Worm (Caenorhabditis elegans) whole organism, early embryonic: ENCODE results near the gene C15F1.2.

ENCODE experiments used
- B0310.2 ChIP-seq: sonication (generic microtip); optimal IDR thresholded peaks from 2 replicates; lab custom pipeline; 2016; ENCODE audit warnings: mild to moderate bottlenecking, missing genetic modification characterization, missing compliant biosample characterization
- F13C5.2 ChIP-seq: sonication (generic microtip); optimal IDR thresholded peaks from 2 replicates; lab custom pipeline; 2017; ENCODE audit warnings: mild to moderate bottlenecking, missing genetic modification characterization, inconsistent platforms, missing compliant biosample characterization
- ama-1 ChIP-seq: fragments of 150-350 bp; optimal IDR thresholded peaks from 2 replicates; lab custom pipeline; 2014
- ceh-36 ChIP-seq: sonication (generic microtip); optimal IDR thresholded peaks from 2 replicates; lab custom pipeline; 2016; ENCODE audit warnings: missing genetic modification characterization, inconsistent platforms, missing compliant biosample characterization
- ets-7 ChIP-seq: sonication (generic microtip); optimal IDR thresholded peaks from 2 replicates; lab custom pipeline; 2016; ENCODE audit warnings: missing genotype, missing genetic modification characterization, missing compliant biosample characterization
- flt-1 ChIP-seq: fragments of 200-800 bp; sonication (Bioruptor generic); IDR thresholded peaks from 2 replicates; pipeline ENCODE4 v1.3.6; 2022; ENCODE audit warnings: missing genetic modification characterization, missing compliant biosample characterization
- hmbx-1 ChIP-seq: sonication (generic microtip); optimal IDR thresholded peaks from 2 replicates; lab custom pipeline; 2016; ENCODE audit warnings: mild to moderate bottlenecking, missing genetic modification characterization, missing compliant biosample characterization
- hmg-4 ChIP-seq: fragments of 200-800 bp; sonication (Bioruptor generic); optimal IDR thresholded peaks from 2 replicates; lab custom pipeline; 2018; ENCODE audit warnings: mild to moderate bottlenecking, missing genetic modification characterization, missing compliant biosample characterization
- hnd-1 ChIP-seq: sonication (generic microtip); optimal IDR thresholded peaks from 2 replicates; lab custom pipeline; 2016; ENCODE audit warnings: missing genetic modification characterization, missing compliant biosample characterization
- pes-1 ChIP-seq: fragments of 200-800 bp; sonication (Bioruptor generic); IDR thresholded peaks from 2 replicates; pipeline ENCODE4 v1.3.6; 2022; ENCODE audit warnings: missing genetic modification reagents, missing genetic modification characterization, missing compliant biosample characterization
- tbx-11 ChIP-seq: fragments of 200-800 bp; sonication (Bioruptor generic); IDR thresholded peaks from 2 replicates; pipeline ENCODE4 v1.3.6; 2022; ENCODE audit warnings: missing genetic modification characterization, missing compliant biosample characterization
- tra-4 ChIP-seq: sonication (generic microtip); optimal IDR thresholded peaks from 2 replicates; lab custom pipeline; 2017; ENCODE audit warnings: missing genetic modification characterization, missing compliant biosample characterization

DNA sequence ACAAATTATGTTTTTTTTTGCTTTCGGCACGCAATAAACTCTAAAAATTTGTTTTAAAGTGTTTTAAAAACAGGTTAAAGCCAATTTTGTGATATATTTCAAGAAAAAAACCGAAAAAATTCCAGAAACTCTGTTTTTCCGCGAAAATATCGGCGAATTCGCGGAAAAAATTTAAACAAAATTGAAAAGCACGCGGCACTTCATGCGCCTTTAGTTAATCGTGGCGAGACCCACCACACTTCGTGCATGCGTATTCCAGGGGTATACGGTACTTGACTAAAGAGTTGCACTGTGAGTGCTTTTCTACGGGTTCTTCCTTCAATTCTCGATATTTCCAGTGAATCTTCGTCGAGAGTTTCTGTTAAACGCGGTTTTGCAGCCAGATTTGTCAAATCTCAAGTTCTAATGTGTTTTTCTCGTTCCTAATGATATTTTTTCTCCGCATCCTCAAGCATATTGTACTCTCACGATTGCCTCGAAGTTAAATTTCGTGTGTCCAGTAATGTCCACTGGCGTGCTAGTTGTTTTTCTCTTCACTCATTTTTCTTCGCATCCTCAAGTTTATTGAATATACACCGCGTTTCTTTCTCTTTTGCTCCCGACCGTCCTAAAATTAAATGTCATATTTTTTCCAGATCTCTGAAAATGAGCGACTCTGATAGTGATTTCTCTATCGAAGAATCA is 58.0 kb downstream of the C15F1.2 start, which contains the start of gene cin-4:
- TF ChIP-seq flt-1 (GFP tag; lab: Robert Waterston, UW) (no peak), F13C5.2 (tag; lab: Kevin White, UChicago) (no peak), ets-7 (tag; lab: Kevin White, UChicago) (no peak), pes-1 (GFP tag; lab: Robert Waterston, UW) (no peak), ama-1 (lab: Kevin White, UChicago) (no peak), tbx-11 (GFP tag; lab: Robert Waterston, UW) (no peak), ceh-36 (no peak), B0310.2 (no peak), tra-4 (tag; lab: Kevin White, UChicago) (no peak), hmg-4 (GFP tag; lab: Kevin White, UChicago) (no peak), hmbx-1 (tag; lab: Kevin White, UChicago) (no peak), hnd-1 (tag; lab: Kevin White, UChicago) (no peak)
